Worm (Caenorhabditis elegans) whole organism, L2 larva: ENCODE measurements around the gene C37C3.18.

Experiments
- C34F6.9 ChIP-seq: fragments of 150-350 bp; optimal IDR thresholded peaks from 2 replicates; lab custom pipeline; 2014; ENCODE audit warnings: missing biosample characterization, missing genetic modification characterization
- F13H6.1 ChIP-seq: sonication (generic microtip); optimal IDR thresholded peaks from 2 replicates; lab custom pipeline; 2016; ENCODE audit warnings: missing genetic modification characterization, missing compliant biosample characterization
- R02D3.7 ChIP-seq: fragments of 150-350 bp; optimal IDR thresholded peaks from 2 replicates; lab custom pipeline; 2014; ENCODE audit warnings: missing biosample characterization, missing genetic modification characterization
- ZK546.5 ChIP-seq: sonication (generic microtip); optimal IDR thresholded peaks from 2 replicates; lab custom pipeline; 2017; ENCODE audit warnings: missing biosample characterization, missing genetic modification characterization
- alr-1 ChIP-seq: fragments of 150-350 bp; optimal IDR thresholded peaks from 2 replicates; lab custom pipeline; 2014; ENCODE audit warnings: missing biosample characterization, missing genetic modification characterization
- aly-2 ChIP-seq: fragments of 150-350 bp; optimal IDR thresholded peaks from 2 replicates; lab custom pipeline; 2014; ENCODE audit warnings: missing biosample characterization, missing genetic modification characterization
- ama-1 ChIP-seq: fragments of 150-350 bp; optimal IDR thresholded peaks from 2 replicates; lab custom pipeline; 2018; ENCODE audit warnings: inconsistent platforms
- blmp-1 ChIP-seq: sonication (generic microtip); optimal IDR thresholded peaks from 2 replicates; lab custom pipeline; 2017; ENCODE audit warnings: missing genetic modification characterization, mild to moderate bottlenecking, missing compliant biosample characterization, antibody characterized with exemption, moderate library complexity; ENCODE audit not compliant: insufficient read depth
- ceh-82 ChIP-seq: fragments of 150-350 bp; optimal IDR thresholded peaks from 2 replicates; lab custom pipeline; 2014; ENCODE audit warnings: missing biosample characterization, missing genetic modification characterization
- crh-2 ChIP-seq: sonication (generic microtip); optimal IDR thresholded peaks from 2 replicates; lab custom pipeline; 2017; ENCODE audit warnings: missing biosample characterization, missing genetic modification characterization
- dmd-4 ChIP-seq: sonication (generic microtip); optimal IDR thresholded peaks from 2 replicates; lab custom pipeline; 2017; ENCODE audit warnings: missing biosample characterization, missing genetic modification characterization
- egl-27 ChIP-seq: sonication (generic microtip); optimal IDR thresholded peaks from 3 replicates; lab custom pipeline; 2017; ENCODE audit warnings: missing biosample characterization, missing genetic modification reagents, missing genetic modification characterization
- elt-3 ChIP-seq: sonication (generic microtip); optimal IDR thresholded peaks from 2 replicates; lab custom pipeline; 2017; ENCODE audit warnings: missing biosample characterization, missing genetic modification characterization
- fos-1 ChIP-seq: fragments of 150-350 bp; optimal IDR thresholded peaks from 2 replicates; lab custom pipeline; 2014; ENCODE audit warnings: missing biosample characterization, missing genetic modification characterization
- gmeb-1 ChIP-seq: fragments of 150-350 bp; optimal IDR thresholded peaks from 2 replicates; lab custom pipeline; 2014; ENCODE audit warnings: missing biosample characterization, missing genetic modification characterization
- lin-11 ChIP-seq: fragments of 150-350 bp; sonication (generic microtip); optimal IDR thresholded peaks from 2 replicates; lab custom pipeline; 2014; ENCODE audit warnings: missing biosample characterization, missing genetic modification characterization, inconsistent platforms, mixed read lengths
- lin-13 ChIP-seq: fragments of 150-350 bp; optimal IDR thresholded peaks from 2 replicates; lab custom pipeline; 2014; ENCODE audit warnings: missing biosample characterization, missing genetic modification reagents, missing genetic modification characterization
- lin-39 ChIP-seq: fragments of 150-350 bp; optimal IDR thresholded peaks from 2 replicates; lab custom pipeline; 2014; ENCODE audit warnings: missing biosample characterization, missing genetic modification reagents, missing genetic modification characterization
- lsy-2 ChIP-seq, 2 experiments: fragments of 150-350 bp in 1 of 2; sonication (generic microtip) in 1 of 2; optimal IDR thresholded peaks; 2 replicates each; lab custom pipeline; 2014 to 2017; ENCODE audit warnings: missing biosample characterization in 2 of 2, missing genetic modification characterization in 2 of 2
- mab-5 ChIP-seq: fragments of 150-350 bp; optimal IDR thresholded peaks from 2 replicates; lab custom pipeline; 2014; ENCODE audit warnings: missing biosample characterization, missing genetic modification characterization
- mbf-1 ChIP-seq: sonication (generic microtip); optimal IDR thresholded peaks from 2 replicates; lab custom pipeline; 2017; ENCODE audit warnings: missing biosample characterization, missing genetic modification characterization
- mdl-1 ChIP-seq, 2 experiments: fragments of 150-350 bp in 1 of 2; sonication (generic microtip) in 1 of 2; optimal IDR thresholded peaks; 2 replicates each; lab custom pipeline; 2017; ENCODE audit warnings: missing biosample characterization in 2 of 2, missing genetic modification characterization in 2 of 2
- nhr-10 ChIP-seq: sonication (generic microtip); optimal IDR thresholded peaks from 2 replicates; lab custom pipeline; 2017; ENCODE audit warnings: missing biosample characterization, missing genetic modification characterization
- nhr-11 ChIP-seq: fragments of 150-350 bp; optimal IDR thresholded peaks from 2 replicates; lab custom pipeline; 2014; ENCODE audit warnings: missing biosample characterization, missing genetic modification characterization
- nhr-12 ChIP-seq: fragments of 150-350 bp; optimal IDR thresholded peaks from 2 replicates; lab custom pipeline; 2014; ENCODE audit warnings: missing biosample characterization, missing genetic modification characterization
- nhr-129 ChIP-seq: fragments of 150-350 bp; optimal IDR thresholded peaks from 2 replicates; lab custom pipeline; 2014; ENCODE audit warnings: missing biosample characterization, missing genetic modification characterization
- nhr-23 ChIP-seq: fragments of 150-350 bp; optimal IDR thresholded peaks from 2 replicates; lab custom pipeline; 2014; ENCODE audit warnings: missing biosample characterization, missing genetic modification reagents, missing genetic modification characterization
- nhr-25 ChIP-seq: fragments of 150-350 bp; sonication (generic microtip); optimal IDR thresholded peaks from 3 replicates; lab custom pipeline; 2014; ENCODE audit warnings: missing biosample characterization, missing genetic modification characterization
- nhr-6 ChIP-seq: fragments of 150-350 bp; optimal IDR thresholded peaks from 2 replicates; lab custom pipeline; 2014; ENCODE audit warnings: missing biosample characterization, missing genetic modification characterization
- sem-4 ChIP-seq: fragments of 150-350 bp; optimal IDR thresholded peaks from 2 replicates; lab custom pipeline; 2014; ENCODE audit warnings: missing biosample characterization, missing genetic modification reagents, missing genetic modification characterization
- skn-1 ChIP-seq: sonication (generic microtip); optimal IDR thresholded peaks from 2 replicates; lab custom pipeline; 2017; ENCODE audit warnings: missing biosample characterization, missing genetic modification characterization
- sma-3 ChIP-seq: sonication (generic microtip); optimal IDR thresholded peaks from 2 replicates; lab custom pipeline; 2016; ENCODE audit warnings: missing genetic modification reagents, missing genetic modification characterization, missing compliant biosample characterization
- sma-9 ChIP-seq, 2 experiments: fragments of 150-350 bp in 1 of 2; sonication (generic microtip) in 1 of 2; optimal IDR thresholded peaks; 2 replicates each; lab custom pipeline; 2014 to 2016; ENCODE audit warnings: missing genetic modification characterization in 2 of 2, mild to moderate bottlenecking in 1 of 2, missing biosample characterization in 1 of 2, missing compliant biosample characterization in 1 of 2, missing genetic modification reagents in 1 of 2, moderate library complexity in 1 of 2
- snpc-4 ChIP-seq: fragments of 150-350 bp; optimal IDR thresholded peaks from 2 replicates; lab custom pipeline; 2014; ENCODE audit warnings: missing biosample characterization, missing genetic modification characterization
- unc-39 ChIP-seq: fragments of 150-350 bp; optimal IDR thresholded peaks from 2 replicates; lab custom pipeline; 2014; ENCODE audit warnings: missing biosample characterization, missing genetic modification characterization
- unc-55 ChIP-seq: fragments of 150-350 bp; sonication (generic microtip); optimal IDR thresholded peaks from 3 replicates; lab custom pipeline; 2014; ENCODE audit warnings: missing biosample characterization, missing genetic modification reagents, missing genetic modification characterization
- unc-62 ChIP-seq: fragments of 150-350 bp; optimal IDR thresholded peaks from 2 replicates; lab custom pipeline; 2014; ENCODE audit warnings: missing biosample characterization, missing genetic modification reagents, missing genetic modification characterization
- zag-1 ChIP-seq: fragments of 150-350 bp; optimal IDR thresholded peaks from 2 replicates; lab custom pipeline; 2014; ENCODE audit warnings: missing biosample characterization, missing genetic modification characterization
- ztf-11 ChIP-seq: sonication (generic microtip); optimal IDR thresholded peaks from 2 replicates; lab custom pipeline; 2017; ENCODE audit warnings: missing biosample characterization, missing genetic modification characterization

The C37C3.18 gene

ce11 chrV:7893812-7894381 lies 39.1 kb downstream of the C37C3.18 start, which contains the start of gene F40A3.6:
F40A3.6 (minus strand) TSS chrV:7893862.
- TF ChIP-seq unc-39 (tag; lab: Kevin White, UChicago) (no peak), unc-62 (GFP tag; lab: Kevin White, UChicago) (no peak), blmp-1 (no peak), aly-2 (no peak), lin-11 (tag; lab: Kevin White, UChicago) (no peak), F13H6.1 (tag; lab: Kevin White, UChicago) (peak; percentile 34), snpc-4 (no peak), nhr-10 (tag; lab: Kevin White, UChicago) (no peak), nhr-129 (tag; lab: Kevin White, UChicago) (peak; percentile 92), sma-9 (GFP tag; optimal IDR thresholded peaks at IDR 0.05; lab: Kevin White, UChicago) (peak; percentile 49), sma-9 (tag; optimal IDR thresholded peaks at IDR 0.05; lab: Kevin White, UChicago) (no peak), mbf-1 (tag; lab: Kevin White, UChicago) (no peak), skn-1 (no peak), ama-1 (lab: Kevin White, UChicago) (no peak), ZK546.5 (tag; lab: Kevin White, UChicago) (no peak), zag-1 (tag; lab: Kevin White, UChicago) (no peak), unc-55 (GFP tag; lab: Kevin White, UChicago) (no peak), nhr-11 (tag; lab: Kevin White, UChicago) (no peak), nhr-23 (no peak), nhr-12 (tag; lab: Kevin White, UChicago) (no peak), ztf-11 (tag; lab: Kevin White, UChicago) (no peak), C34F6.9 (peak; percentile 71), egl-27 (tag; lab: Kevin White, UChicago) (no peak), lin-39 (tag; lab: Kevin White, UChicago) (no peak), lsy-2 (tag; optimal IDR thresholded peaks at IDR 0.05; lab: Kevin White, UChicago) (peak in 1 of 2 experiments; percentile 44), R02D3.7 (tag; lab: Kevin White, UChicago) (no peak), nhr-6 (tag; lab: Kevin White, UChicago) (no peak), dmd-4 (no peak), ceh-82 (tag; lab: Kevin White, UChicago) (no peak), sem-4 (tag; lab: Kevin White, UChicago) (peak; percentile 3), mab-5 (tag; lab: Kevin White, UChicago) (no peak)

ce11 chrV:7899761-7900160 lies 45.0 kb downstream of the C37C3.18 start, which contains the start of gene F40A3.7:
F40A3.7 (minus strand) TSS chrV:7899861.
- no peak for TF ChIP-seq nhr-10 (tag; lab: Kevin White, UChicago)
- no peak for TF ChIP-seq fos-1
- TF ChIP-seq egl-27 (tag; lab: Kevin White, UChicago): no peak
- no peak for TF ChIP-seq lin-13 (GFP tag; lab: Kevin White, UChicago)
- TF ChIP-seq dmd-4: no peak
- TF ChIP-seq ZK546.5 (tag; lab: Kevin White, UChicago): no peak
- no peak for TF ChIP-seq mbf-1 (tag; lab: Kevin White, UChicago)
- no peak for TF ChIP-seq blmp-1
- TF ChIP-seq zag-1 (tag; lab: Kevin White, UChicago): no peak
- no peak for TF ChIP-seq skn-1
- no peak for TF ChIP-seq alr-1
- TF ChIP-seq nhr-23: no peak
- TF ChIP-seq F13H6.1 (tag; lab: Kevin White, UChicago): no peak
- TF ChIP-seq sma-3: no peak

ce11 chrV:7901222-7901621 lies 46.4 kb downstream of the C37C3.18 start:
- TF ChIP-seq lsy-2 (tag; optimal IDR thresholded peaks at IDR 0.05; lab: Kevin White, UChicago) (no peak), elt-3 (tag; lab: Kevin White, UChicago) (no peak), nhr-25 (tag; lab: Kevin White, UChicago) (no peak), sma-9 (GFP tag; optimal IDR thresholded peaks at IDR 0.05; lab: Kevin White, UChicago) (no peak), sma-9 (tag; optimal IDR thresholded peaks at IDR 0.05; lab: Kevin White, UChicago) (no peak), fos-1 (no peak), mdl-1 (tag; optimal IDR thresholded peaks at IDR 0.05; lab: Kevin White, UChicago) (no peak), gmeb-1 (tag; lab: Kevin White, UChicago) (no peak), nhr-11 (tag; lab: Kevin White, UChicago) (no peak), crh-2 (tag; lab: Kevin White, UChicago) (no peak), nhr-12 (tag; lab: Kevin White, UChicago) (no peak), zag-1 (tag; lab: Kevin White, UChicago) (no peak), ZK546.5 (tag; lab: Kevin White, UChicago) (no peak), blmp-1 (no peak), unc-55 (GFP tag; lab: Kevin White, UChicago) (no peak)
- TF ChIP-seq, all 48 proteins: peak for 0
